Fruit fly (Drosophila melanogaster) whole organism, prepupa: Measurements from ENCODE around the gene CG15914.

ENCODE experiments used
- CG32006 ChIP-seq: fragments of 200-800 bp; sonication (Bioruptor generic); optimal IDR thresholded peaks from 3 replicates; lab custom pipeline; 2017; ENCODE audit warnings: missing biosample characterization, mild to moderate bottlenecking, missing genetic modification characterization
- Lpt ChIP-seq: fragments of 200-800 bp; sonication (Bioruptor generic); optimal IDR thresholded peaks from 3 replicates; lab custom pipeline; 2016; ENCODE audit warnings: missing biosample characterization, missing genetic modification characterization

- no peak for TF ChIP-seq Lpt
- TF ChIP-seq CG32006 (GFP tag; lab: Kevin White, UChicago): no peak
Observed at dm6 chrX:15807915-15808314, 45.3 kb upstream of the CG15914 start.
